Worm (Caenorhabditis elegans): ENCODE results near the gene vps-26.

Gene vps-26

ce11 chrIV:9341591-9341990 lies at the start of gene vps-26:
Gene vps-26, minus strand, starts transcription at chrIV:9341790.
- peak; percentile 22 for TF ChIP-seq W03F9.2 (tag; optimal IDR thresholded peaks at IDR 0.05)
- no peak for TF ChIP-seq him-1 (tag; optimal IDR thresholded peaks at IDR 0.05)

- TF ChIP-seq dao-5 (tag; optimal IDR thresholded peaks at IDR 0.05) (no peak), W03F9.2 (tag; optimal IDR thresholded peaks at IDR 0.05) (peak; percentile 30)
Observed at ce11 chrIV:9386038-9386437, 44.4 kb upstream of the vps-26 start, which contains the start of gene daf-15. Gene daf-15, plus strand, starts transcription at chrIV:9386208.

ce11 chrIV:9384826-9385225 lies 43.2 kb upstream of the vps-26 start, which contains the start of gene C10C5.7:
Gene C10C5.7, plus strand, starts transcription at chrIV:9385126.
- TF ChIP-seq W03F9.2 (tag; optimal IDR thresholded peaks at IDR 0.05) (no peak), him-1 (tag; optimal IDR thresholded peaks at IDR 0.05) (no peak)

- no peak for TF ChIP-seq dao-5 (tag; optimal IDR thresholded peaks at IDR 0.05)
- no peak for TF ChIP-seq W03F9.2 (tag; optimal IDR thresholded peaks at IDR 0.05)
- no peak for TF ChIP-seq him-1 (tag; optimal IDR thresholded peaks at IDR 0.05)
Observed at ce11 chrIV:9381136-9381535, 39.5 kb upstream of the vps-26 start, which contains the start of gene C10C5.5. Gene C10C5.5, plus strand, starts transcription at chrIV:9381436.

ce11 chrIV:9378272-9378671 lies 36.7 kb upstream of the vps-26 start, which contains the start of gene C10C5.4:
Gene C10C5.4, plus strand, starts transcription at chrIV:9378552.
- TF ChIP-seq him-1 (tag; optimal IDR thresholded peaks at IDR 0.05): no peak
- TF ChIP-seq W03F9.2 (tag; optimal IDR thresholded peaks at IDR 0.05): no peak
- no peak for TF ChIP-seq dao-5 (tag; optimal IDR thresholded peaks at IDR 0.05)

ce11 chrIV:9376550-9376949 lies 35.0 kb upstream of the vps-26 start:
- TF ChIP-seq dao-5 (tag; optimal IDR thresholded peaks at IDR 0.05): no peak
- TF ChIP-seq him-1 (tag; optimal IDR thresholded peaks at IDR 0.05): no peak
- no peak for TF ChIP-seq W03F9.2 (tag; optimal IDR thresholded peaks at IDR 0.05)

ce11 chrIV:9374529-9374928 lies 32.9 kb upstream of the vps-26 start, which contains the start of gene C10C5.3:
Gene C10C5.3, plus strand, starts transcription at chrIV:9374829.
- TF ChIP-seq dao-5 (tag; optimal IDR thresholded peaks at IDR 0.05) (no peak), W03F9.2 (tag; optimal IDR thresholded peaks at IDR 0.05) (no peak), him-1 (tag; optimal IDR thresholded peaks at IDR 0.05) (no peak)

- TF ChIP-seq dao-5 (tag; optimal IDR thresholded peaks at IDR 0.05) (no peak), W03F9.2 (tag; optimal IDR thresholded peaks at IDR 0.05) (no peak), him-1 (tag; optimal IDR thresholded peaks at IDR 0.05) (no peak)
Observed at ce11 chrIV:9371126-9371525, 29.5 kb upstream of the vps-26 start, which contains the start of gene fbxc-58. Gene fbxc-58, plus strand, starts transcription at chrIV:9371508.

- TF ChIP-seq W03F9.2 (tag; optimal IDR thresholded peaks at IDR 0.05) (peak; percentile 43), dao-5 (tag; optimal IDR thresholded peaks at IDR 0.05) (no peak), him-1 (tag; optimal IDR thresholded peaks at IDR 0.05) (no peak)
Observed at ce11 chrIV:9367852-9368627, 26.4 kb upstream of the vps-26 start.

ce11 chrIV:9366411-9366810 lies 24.8 kb upstream of the vps-26 start, which contains the start of gene pezo-1:
Gene pezo-1, minus strand, starts transcription at chrIV:9366511.
- no peak for TF ChIP-seq him-1 (tag; optimal IDR thresholded peaks at IDR 0.05)
- TF ChIP-seq W03F9.2 (tag; optimal IDR thresholded peaks at IDR 0.05): no peak

ce11 chrIV:9353728-9354127 lies 12.1 kb upstream of the vps-26 start:
- TF ChIP-seq W03F9.2 (tag; optimal IDR thresholded peaks at IDR 0.05): no peak
- no peak for TF ChIP-seq dao-5 (tag; optimal IDR thresholded peaks at IDR 0.05)
- TF ChIP-seq him-1 (tag; optimal IDR thresholded peaks at IDR 0.05): no peak

- TF ChIP-seq him-1 (tag; optimal IDR thresholded peaks at IDR 0.05) (no peak), W03F9.2 (tag; optimal IDR thresholded peaks at IDR 0.05) (peak; percentile 1)
Observed at ce11 chrIV:9343102-9343599, 1.6 kb upstream of the vps-26 start, which contains the start of gene pigc-1. Gene pigc-1, minus strand, starts transcription at chrIV:9343152.

- no peak for TF ChIP-seq him-1 (tag; optimal IDR thresholded peaks at IDR 0.05)
- no peak for TF ChIP-seq W03F9.2 (tag; optimal IDR thresholded peaks at IDR 0.05)
- TF ChIP-seq dao-5 (tag; optimal IDR thresholded peaks at IDR 0.05): no peak
Observed at ce11 chrIV:9339205-9339604, 2.4 kb downstream of the vps-26 start, which contains the start of gene T20D3.6. Gene T20D3.6, minus strand, starts transcription at chrIV:9339305.

ce11 chrIV:9336538-9337090 lies 5.0 kb downstream of the vps-26 start, which contains the start of gene T20D3.5:
Gene T20D3.5, plus strand, starts transcription at chrIV:9337040.
- TF ChIP-seq W03F9.2 (tag; optimal IDR thresholded peaks at IDR 0.05) (no peak), him-1 (tag; optimal IDR thresholded peaks at IDR 0.05) (no peak), dao-5 (tag; optimal IDR thresholded peaks at IDR 0.05) (no peak)

All from whole organism, L4/young adult.